Worm (Caenorhabditis elegans) whole organism, L4/young adult: ENCODE results near the gene ndub-8.

Experiments used
- W03F9.2 ChIP-seq: fragments of 150-350 bp; optimal IDR thresholded peaks from 2 replicates; lab custom pipeline; 2014; ENCODE audit warnings: missing biosample characterization, missing genetic modification characterization
- dao-5 ChIP-seq: sonication (generic microtip); optimal IDR thresholded peaks from 2 replicates; lab custom pipeline; 2016; ENCODE audit warnings: missing genotype, missing genetic modification characterization, moderate library complexity, missing compliant biosample characterization
- him-1 ChIP-seq: sonication (generic microtip); optimal IDR thresholded peaks from 2 replicates; lab custom pipeline; 2016; ENCODE audit warnings: missing genotype, missing genetic modification reagents, missing genetic modification characterization, missing compliant biosample characterization

DNA sequence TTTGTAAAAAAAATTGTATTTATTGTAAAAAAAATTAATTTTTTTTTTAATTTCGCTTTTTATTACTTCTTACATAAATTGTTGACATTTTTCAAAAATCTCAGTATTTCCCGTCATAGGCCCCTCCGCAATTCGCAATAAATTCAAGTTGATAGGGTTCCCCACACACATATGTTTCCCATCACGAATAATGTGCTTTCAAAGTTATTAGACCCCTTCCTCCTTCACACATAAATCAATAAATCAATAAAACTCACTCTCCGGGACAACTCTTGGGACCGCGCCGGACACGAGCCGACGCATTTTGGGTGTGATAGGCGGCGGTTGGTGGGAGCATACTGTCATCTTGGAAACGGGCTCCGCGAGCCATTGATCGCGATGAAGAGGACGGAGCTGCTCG is 33.2 kb upstream of the ndub-8 start:
- TF ChIP-seq him-1 (tag; lab: Kevin White, UChicago) = no peak
- no peak for TF ChIP-seq dao-5 (tag; lab: Kevin White, UChicago)
- TF ChIP-seq W03F9.2 (tag; lab: Kevin White, UChicago) = no peak
